Worm (Caenorhabditis elegans): Measurements from ENCODE around the gene C49F5.3.

ce11 chrX:11955125-11955524, 28.3 kb downstream of the C49F5.3 start, which contains the start of gene T08D10.3:
- TF ChIP-seq flt-1 (GFP tag; IDR thresholded peaks at IDR 0.05) (no peak), med-1 (GFP tag; optimal IDR thresholded peaks at IDR 0.05; ENCODE audit: insufficient read depth) (no peak), tab-1 (GFP tag; IDR thresholded peaks at IDR 0.05) (no peak), T22C8.4 (GFP tag; IDR thresholded peaks at IDR 0.05) (no peak), klf-2 (GFP tag; conservative IDR thresholded peaks at IDR 0.05) (no peak), ztf-23 (GFP tag; IDR thresholded peaks at IDR 0.05) (no peak), cog-1 (tag; optimal IDR thresholded peaks at IDR 0.05) (no peak)
